Worm (Caenorhabditis elegans): ENCODE measurements around the gene pgap-1.

Gene pgap-1

DNA sequence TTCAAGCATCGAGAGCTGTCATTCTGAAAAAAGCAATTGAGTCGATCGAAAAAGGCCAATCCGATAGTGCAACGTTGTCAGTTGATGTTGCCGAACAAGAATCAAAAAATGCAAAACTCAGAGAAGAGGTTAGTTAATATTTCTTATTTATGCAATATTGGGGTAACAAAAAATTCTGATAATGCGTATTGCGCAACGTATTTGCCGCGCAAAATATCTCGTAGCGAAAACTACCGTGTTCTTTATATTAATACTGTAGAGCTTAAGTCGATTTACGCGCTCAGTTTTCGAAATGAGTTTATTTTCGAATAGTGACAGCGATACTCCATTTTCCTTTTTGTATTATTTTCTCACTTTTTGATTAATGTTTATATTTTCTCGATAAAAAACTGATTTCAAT is 3.3 kb downstream of the pgap-1 start:
- no peak for TF ChIP-seq eor-1 (tag; optimal IDR thresholded peaks at IDR 0.05)
- TF ChIP-seq nhr-11 (tag; optimal IDR thresholded peaks at IDR 0.05): no peak
- TF ChIP-seq jun-1 (tag; optimal IDR thresholded peaks at IDR 0.05): no peak
- TF ChIP-seq lin-39 (tag; optimal IDR thresholded peaks at IDR 0.05): no peak
- no peak for TF ChIP-seq nhr-43 (tag; optimal IDR thresholded peaks at IDR 0.05; ENCODE audit: poor library complexity, severe bottlenecking)
- no peak for TF ChIP-seq fos-1 (tag; optimal IDR thresholded peaks at IDR 0.05)
- TF ChIP-seq ztf-11 (tag; optimal IDR thresholded peaks at IDR 0.05): no peak
- TF ChIP-seq ceh-82 (tag; optimal IDR thresholded peaks at IDR 0.05): no peak
- no peak for TF ChIP-seq nhr-12 (tag; optimal IDR thresholded peaks at IDR 0.05)
- TF ChIP-seq ZK546.5 (tag; optimal IDR thresholded peaks at IDR 0.05): no peak
- no peak for TF ChIP-seq sea-2 (GFP tag; optimal IDR thresholded peaks at IDR 0.05)

DNA sequence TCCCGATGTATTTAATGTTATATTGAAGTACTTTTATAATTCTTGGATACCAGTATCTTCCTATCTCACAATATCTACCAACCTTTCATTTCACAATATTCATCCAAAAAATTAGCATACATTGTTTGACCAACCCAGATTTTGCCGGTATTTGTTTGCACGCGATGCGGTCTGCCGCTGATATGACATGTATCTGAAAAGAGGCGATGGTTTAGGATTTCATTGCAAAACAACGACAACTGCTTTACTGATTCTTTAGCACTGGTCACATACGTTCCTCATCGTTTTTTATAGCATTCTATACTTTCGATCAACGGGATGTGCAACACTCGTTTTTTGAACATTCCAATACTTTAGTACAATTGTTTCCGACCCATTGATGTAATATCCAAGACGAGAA is 6.2 kb downstream of the pgap-1 start, which contains the start of gene mam-4:
mam-4 (plus strand) TSS at position 301 of the 400 bp plus-strand sequence.
- TF ChIP-seq egl-27 (tag; optimal IDR thresholded peaks at IDR 0.05): no peak
- no peak for TF ChIP-seq ceh-16 (tag; optimal IDR thresholded peaks at IDR 0.05)
- TF ChIP-seq fkh-2 (tag; optimal IDR thresholded peaks at IDR 0.05): no peak
- no peak for TF ChIP-seq nhr-43 (tag; optimal IDR thresholded peaks at IDR 0.05; ENCODE audit: poor library complexity, severe bottlenecking)
- no peak for TF ChIP-seq nhr-76 (tag; optimal IDR thresholded peaks at IDR 0.05)
- TF ChIP-seq skn-1 (tag; optimal IDR thresholded peaks at IDR 0.05): no peak
- no peak for TF ChIP-seq aly-2 (tag; optimal IDR thresholded peaks at IDR 0.05)
- no peak for TF ChIP-seq egl-5 (tag; optimal IDR thresholded peaks at IDR 0.05)
- no peak for TF ChIP-seq mml-1 (tag; optimal IDR thresholded peaks at IDR 0.05)
- TF ChIP-seq R02D3.7 (tag; optimal IDR thresholded peaks at IDR 0.05): no peak
- TF ChIP-seq nhr-67 (tag; optimal IDR thresholded peaks at IDR 0.05): no peak
- TF ChIP-seq nhr-77 (tag; optimal IDR thresholded peaks at IDR 0.05): no peak
- no peak for TF ChIP-seq ztf-4 (tag; optimal IDR thresholded peaks at IDR 0.05)
- TF ChIP-seq unc-62 (GFP tag; optimal IDR thresholded peaks at IDR 0.05): no peak
- TF ChIP-seq ceh-82 (tag; optimal IDR thresholded peaks at IDR 0.05): no peak

DNA sequence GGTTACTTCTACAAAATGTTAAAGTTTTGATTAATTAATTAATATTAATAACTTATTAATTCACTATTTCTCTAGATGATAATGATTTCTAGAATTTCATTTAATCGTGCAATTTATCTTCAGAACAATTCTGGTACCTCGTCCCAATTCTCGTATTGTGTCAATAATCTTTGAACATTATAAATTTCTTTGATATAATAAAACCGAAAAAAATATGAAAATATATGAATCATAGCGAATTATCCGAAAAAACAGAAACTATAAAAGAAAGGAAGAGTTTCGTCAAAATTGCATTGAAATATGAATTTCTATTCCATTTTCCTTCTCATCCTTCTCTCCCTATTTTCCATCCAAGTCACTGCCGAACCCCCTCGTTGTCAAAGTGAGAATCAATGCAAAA is 9.1 kb downstream of the pgap-1 start, which contains the start of gene T19B10.12:
T19B10.12 (plus strand) TSS at position 301 of the 400 bp plus-strand sequence.
- TF ChIP-seq ama-1 (optimal IDR thresholded peaks at IDR 0.05): no peak
- TF ChIP-seq jun-1 (tag; optimal IDR thresholded peaks at IDR 0.05): no peak
- TF ChIP-seq nfya-1 (tag; optimal IDR thresholded peaks at IDR 0.05; ENCODE audit: insufficient read depth): no peak
- no peak for TF ChIP-seq nhr-67 (tag; optimal IDR thresholded peaks at IDR 0.05)
- TF ChIP-seq ztf-11 (tag; optimal IDR thresholded peaks at IDR 0.05): no peak
- TF ChIP-seq mml-1 (tag; optimal IDR thresholded peaks at IDR 0.05): no peak
- no peak for TF ChIP-seq pha-4 (tag; optimal IDR thresholded peaks at IDR 0.05)
- no peak for TF ChIP-seq pqm-1 (tag; optimal IDR thresholded peaks at IDR 0.05)
- no peak for TF ChIP-seq mdl-1 (tag; optimal IDR thresholded peaks at IDR 0.05)
- no peak for TF ChIP-seq unc-62 (GFP tag; optimal IDR thresholded peaks at IDR 0.05)
- no peak for TF ChIP-seq fkh-2 (tag; optimal IDR thresholded peaks at IDR 0.05)

DNA sequence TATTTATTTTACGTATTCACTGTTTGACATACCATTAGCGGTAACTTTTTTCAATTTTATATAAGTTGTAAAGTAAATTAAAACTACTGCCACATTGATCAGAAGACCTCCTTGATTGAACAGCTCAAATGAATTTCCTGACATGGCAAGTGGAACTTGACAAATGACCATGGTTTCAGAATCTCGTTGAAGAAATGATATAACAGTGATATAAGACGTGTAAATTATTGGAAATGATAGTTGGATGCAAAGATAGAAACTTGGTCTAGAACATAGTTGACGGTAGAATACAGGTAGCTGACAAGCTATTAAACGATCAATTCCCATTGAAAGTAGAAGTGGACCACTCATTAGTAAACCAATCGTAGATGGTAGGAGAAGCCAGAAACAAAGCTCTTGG is 10.1 kb downstream of the pgap-1 start:
- TF ChIP-seq nhr-67 (tag; optimal IDR thresholded peaks at IDR 0.05): no peak
- TF ChIP-seq lsy-12 (tag; optimal IDR thresholded peaks at IDR 0.05): no peak
- TF ChIP-seq R02D3.7 (tag; optimal IDR thresholded peaks at IDR 0.05): no peak
- TF ChIP-seq ztf-4 (tag; optimal IDR thresholded peaks at IDR 0.05): no peak
- TF ChIP-seq tbx-2 (tag; optimal IDR thresholded peaks at IDR 0.05): no peak
- no peak for TF ChIP-seq elt-1 (tag; optimal IDR thresholded peaks at IDR 0.05)
- no peak for TF ChIP-seq elt-3 (tag; optimal IDR thresholded peaks at IDR 0.05)

DNA sequence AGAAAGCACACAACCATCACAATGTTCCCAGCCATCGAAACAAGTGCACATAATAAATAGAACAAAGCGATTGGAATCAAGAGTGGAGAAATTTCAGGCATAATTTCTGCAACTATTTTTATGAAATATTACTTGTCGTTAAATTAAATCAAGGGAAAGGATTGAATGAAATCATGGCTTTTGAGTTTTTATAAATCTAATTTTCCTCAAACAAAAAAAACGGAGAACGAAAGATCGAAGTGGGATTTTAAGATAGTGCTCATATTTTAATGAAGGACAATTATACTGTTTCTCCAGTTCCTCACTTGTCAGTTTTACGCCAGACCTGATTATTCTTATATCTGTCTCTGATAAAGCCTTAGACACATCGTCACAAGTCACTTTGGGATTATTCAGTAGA is 10.7 kb downstream of the pgap-1 start, which contains the start of gene srsx-33:
srsx-33 (minus strand) TSS at position 101 of the 400 bp plus-strand sequence.
- TF ChIP-seq nfya-1 (tag; optimal IDR thresholded peaks at IDR 0.05; ENCODE audit: insufficient read depth): no peak
- TF ChIP-seq skn-1 (tag; optimal IDR thresholded peaks at IDR 0.05): no peak
- TF ChIP-seq egl-5 (tag; optimal IDR thresholded peaks at IDR 0.05): no peak
- TF ChIP-seq pha-4 (tag; optimal IDR thresholded peaks at IDR 0.05): no peak
- TF ChIP-seq nhr-11 (tag; optimal IDR thresholded peaks at IDR 0.05): no peak
- TF ChIP-seq mml-1 (tag; optimal IDR thresholded peaks at IDR 0.05): no peak
- TF ChIP-seq nhr-28 (tag; optimal IDR thresholded peaks at IDR 0.05): no peak
- no peak for TF ChIP-seq elt-3 (tag; optimal IDR thresholded peaks at IDR 0.05)
- TF ChIP-seq nhr-25 (tag; optimal IDR thresholded peaks at IDR 0.05): no peak
- no peak for TF ChIP-seq lin-39 (tag; optimal IDR thresholded peaks at IDR 0.05)
- TF ChIP-seq nhr-23 (tag; optimal IDR thresholded peaks at IDR 0.05): no peak
- no peak for TF ChIP-seq sea-2 (GFP tag; optimal IDR thresholded peaks at IDR 0.05)
- TF ChIP-seq lin-15B (tag; optimal IDR thresholded peaks at IDR 0.05): no peak
